Worm (Caenorhabditis elegans): ENCODE measurements around the gene repo-1.

Gene repo-1

ce11 chrIV:12061229-12061628, 23.0 kb upstream of the repo-1 start, which contains the start of gene K08E4.8:
Gene K08E4.8 (minus strand): TSS chrIV:12061329.
- no peak for TF ChIP-seq dao-5 (tag; optimal IDR thresholded peaks at IDR 0.05)
- no peak for TF ChIP-seq him-1 (tag; optimal IDR thresholded peaks at IDR 0.05)
- no peak for TF ChIP-seq W03F9.2 (tag; optimal IDR thresholded peaks at IDR 0.05)

ce11 chrIV:12068590-12068989, 15.7 kb upstream of the repo-1 start, which contains the start of gene bath-37:
Gene bath-37 (plus strand): TSS chrIV:12068890.
- TF ChIP-seq W03F9.2 (tag; optimal IDR thresholded peaks at IDR 0.05), result no peak
- TF ChIP-seq dao-5 (tag; optimal IDR thresholded peaks at IDR 0.05), result no peak
- no peak for TF ChIP-seq him-1 (tag; optimal IDR thresholded peaks at IDR 0.05)

- TF ChIP-seq W03F9.2 (tag; optimal IDR thresholded peaks at IDR 0.05) (no peak), dao-5 (tag; optimal IDR thresholded peaks at IDR 0.05) (no peak), him-1 (tag; optimal IDR thresholded peaks at IDR 0.05) (no peak)
Observed at ce11 chrIV:12075497-12075896, 8.8 kb upstream of the repo-1 start, which contains the start of gene K08E4.7. Gene K08E4.7 (plus strand): TSS chrIV:12075797.

- TF ChIP-seq dao-5 (tag; optimal IDR thresholded peaks at IDR 0.05) (no peak), W03F9.2 (tag; optimal IDR thresholded peaks at IDR 0.05) (peak; percentile 49)
Observed at ce11 chrIV:12078112-12078812, 6.0 kb upstream of the repo-1 start, which contains the start of gene tmed-1. Gene tmed-1 (minus strand): TSS chrIV:12078162.

ce11 chrIV:12078907-12079523, 5.3 kb upstream of the repo-1 start, which contains the start of gene lex-1:
Gene lex-1 (plus strand): TSS chrIV:12079473.
- no peak for TF ChIP-seq dao-5 (tag; optimal IDR thresholded peaks at IDR 0.05)
- no peak for TF ChIP-seq him-1 (tag; optimal IDR thresholded peaks at IDR 0.05)
- TF ChIP-seq W03F9.2 (tag; optimal IDR thresholded peaks at IDR 0.05), result peak; percentile 8

ce11 chrIV:12080807-12081206, 3.5 kb upstream of the repo-1 start:
- TF ChIP-seq dao-5 (tag; optimal IDR thresholded peaks at IDR 0.05) (no peak), W03F9.2 (tag; optimal IDR thresholded peaks at IDR 0.05) (no peak), him-1 (tag; optimal IDR thresholded peaks at IDR 0.05) (no peak)

- TF ChIP-seq dao-5 (tag; optimal IDR thresholded peaks at IDR 0.05) (no peak), him-1 (tag; optimal IDR thresholded peaks at IDR 0.05) (no peak), W03F9.2 (tag; optimal IDR thresholded peaks at IDR 0.05) (no peak)
Observed at ce11 chrIV:12084587-12084986, 309 bp downstream of the repo-1 start.

ce11 chrIV:12085120-12085519, 842 bp downstream of the repo-1 start, which contains the start of gene rbm-34:
Gene rbm-34 (plus strand): TSS chrIV:12085420.
- no peak for TF ChIP-seq him-1 (tag; optimal IDR thresholded peaks at IDR 0.05)
- TF ChIP-seq dao-5 (tag; optimal IDR thresholded peaks at IDR 0.05), result no peak
- TF ChIP-seq W03F9.2 (tag; optimal IDR thresholded peaks at IDR 0.05), result no peak

- TF ChIP-seq him-1 (tag; optimal IDR thresholded peaks at IDR 0.05) (peak; percentile 36), dao-5 (tag; optimal IDR thresholded peaks at IDR 0.05) (peak; percentile 70), W03F9.2 (tag; optimal IDR thresholded peaks at IDR 0.05) (peak; percentile 12)
Observed at ce11 chrIV:12086498-12086897, 2.2 kb downstream of the repo-1 start.

- TF ChIP-seq dao-5 (tag; optimal IDR thresholded peaks at IDR 0.05) (no peak), W03F9.2 (tag; optimal IDR thresholded peaks at IDR 0.05) (no peak), him-1 (tag; optimal IDR thresholded peaks at IDR 0.05) (no peak)
Observed at ce11 chrIV:12088898-12089297, 4.6 kb downstream of the repo-1 start.

- no peak for TF ChIP-seq W03F9.2 (tag; optimal IDR thresholded peaks at IDR 0.05)
- no peak for TF ChIP-seq him-1 (tag; optimal IDR thresholded peaks at IDR 0.05)
Observed at ce11 chrIV:12089551-12089950, 5.3 kb downstream of the repo-1 start, which contains the start of gene F11A10.6. Gene F11A10.6 (minus strand): TSS chrIV:12089651.

ce11 chrIV:12092113-12092512, 7.8 kb downstream of the repo-1 start, which contains the start of gene mig-32:
Gene mig-32 (minus strand): TSS chrIV:12092213.
- TF ChIP-seq dao-5 (tag; optimal IDR thresholded peaks at IDR 0.05), result no peak

ce11 chrIV:12093384-12093783, 9.1 kb downstream of the repo-1 start, which contains the start of gene cpsf-4:
Gene cpsf-4 (minus strand): TSS chrIV:12093445.
- TF ChIP-seq W03F9.2 (tag; optimal IDR thresholded peaks at IDR 0.05), result no peak
- TF ChIP-seq dao-5 (tag; optimal IDR thresholded peaks at IDR 0.05), result no peak
- no peak for TF ChIP-seq him-1 (tag; optimal IDR thresholded peaks at IDR 0.05)

ce11 chrIV:12093819-12094218, 9.5 kb downstream of the repo-1 start, which contains the start of gene F11A10.5:
Gene F11A10.5 (plus strand): TSS chrIV:12094119.
- no peak for TF ChIP-seq W03F9.2 (tag; optimal IDR thresholded peaks at IDR 0.05)
- TF ChIP-seq him-1 (tag; optimal IDR thresholded peaks at IDR 0.05), result no peak
- no peak for TF ChIP-seq dao-5 (tag; optimal IDR thresholded peaks at IDR 0.05)

All from whole organism, L4/young adult.